Fruit fly (Drosophila melanogaster) whole organism, larva: ENCODE results near the gene CG18748.

Experiments
- noc ChIP-seq: fragments of 200-800 bp; sonication (Bioruptor generic); optimal IDR thresholded peaks from 3 replicates; lab custom pipeline; 2019; ENCODE audit warnings: missing biosample characterization, mild to moderate bottlenecking, missing genetic modification characterization, moderate library complexity

The CG18748 gene

DNA sequence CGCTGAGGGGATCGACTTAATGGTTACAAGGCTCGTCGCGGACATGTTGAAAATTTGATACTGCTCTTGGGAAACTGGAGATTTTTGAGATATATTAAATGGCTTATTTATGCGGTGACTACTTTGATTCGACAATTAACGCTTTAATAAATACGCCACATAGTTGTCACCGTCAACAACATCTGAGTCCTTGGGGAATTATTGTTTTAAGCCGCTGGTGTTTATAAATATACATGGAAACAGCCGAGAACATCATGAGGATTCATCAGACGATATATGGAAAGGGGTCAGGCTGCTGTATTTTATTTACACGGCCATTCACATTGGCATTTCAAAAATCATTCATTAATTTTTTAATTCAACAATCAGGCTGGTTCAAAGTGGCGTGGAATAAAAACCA is 16.1 kb downstream of the CG18748 start, which contains the start of gene CG11286:
CG11286 (minus strand) TSS at position 101 of the 400 bp plus-strand sequence.
- no peak for TF ChIP-seq noc (tag; lab: Kevin White, UChicago)

DNA sequence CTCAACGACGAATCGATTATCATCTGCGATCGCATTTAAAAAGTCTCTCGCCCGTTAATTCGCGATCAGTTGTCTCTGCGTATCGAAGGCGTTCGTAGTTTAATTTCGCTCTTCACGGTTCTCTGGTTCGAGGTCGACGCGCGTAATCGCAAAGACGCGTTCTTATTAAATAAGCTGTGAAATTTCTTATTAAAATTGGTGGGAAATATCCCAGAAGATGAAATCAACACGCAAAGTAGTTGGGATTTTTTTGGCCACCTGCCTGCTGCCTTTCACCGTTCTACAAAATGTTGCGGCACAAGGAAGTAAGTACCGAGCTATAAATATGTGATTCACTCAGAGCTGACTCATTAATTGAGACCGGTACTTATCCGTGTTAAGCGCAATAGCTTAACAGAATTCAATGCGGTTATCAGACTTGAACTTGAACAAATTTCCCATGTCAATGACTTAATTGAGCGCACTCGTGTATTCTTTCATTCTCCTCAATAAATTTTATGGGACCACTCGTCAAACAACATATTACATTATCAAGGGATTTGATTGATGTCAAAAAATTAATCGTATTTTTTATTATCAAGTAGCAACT is 26.7 kb downstream of the CG18748 start:
- TF ChIP-seq noc (tag; lab: Kevin White, UChicago): no peak

dm6 chr3R:7759486-7759885 is 28.2 kb downstream of the CG18748 start, which contains the start of gene Sp7:
Gene Sp7, plus strand, starts transcription at chr3R:7759786.
- no peak for TF ChIP-seq noc (tag; lab: Kevin White, UChicago)

DNA sequence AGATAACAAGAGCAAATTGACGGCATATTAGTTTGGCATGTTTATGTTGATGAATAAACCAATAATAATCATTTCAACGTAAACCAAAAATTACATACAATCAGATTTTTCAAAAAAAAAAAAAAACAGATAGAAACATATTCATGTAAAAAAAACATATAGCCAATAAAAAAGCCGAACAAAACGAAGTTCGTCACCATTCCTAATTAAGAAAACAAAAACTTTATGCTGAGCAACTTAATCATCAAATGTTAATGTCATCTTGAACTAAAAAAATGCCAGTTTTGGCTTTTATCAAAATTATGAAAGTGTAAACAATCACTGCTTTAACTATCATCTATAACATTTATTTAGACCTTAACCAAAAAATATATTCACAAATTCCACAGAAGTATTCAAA is 29.9 kb downstream of the CG18748 start, which contains the start of gene CG10919:
CG10919 (plus strand) TSS at position 301 of the 400 bp plus-strand sequence.
- no peak for TF ChIP-seq noc (tag; lab: Kevin White, UChicago)

DNA sequence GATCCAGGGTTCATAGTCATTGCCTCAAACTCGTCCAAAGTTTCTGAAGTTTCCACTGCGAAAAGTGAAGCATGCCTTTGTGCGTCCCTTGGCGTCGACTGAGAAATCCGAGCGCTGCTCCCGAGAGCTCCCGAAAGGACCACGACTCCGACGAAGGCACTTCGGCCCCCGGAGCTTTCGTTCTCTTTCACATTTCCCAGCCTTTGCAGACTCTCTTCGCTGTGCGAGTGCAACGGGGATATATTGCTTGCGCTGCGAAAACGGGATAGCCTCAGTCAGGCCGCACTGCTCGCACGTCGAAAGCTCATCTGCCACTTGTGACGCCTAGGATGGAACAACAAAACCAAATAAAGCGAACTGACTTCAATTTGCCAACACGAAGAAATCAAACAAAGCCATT is 34.2 kb downstream of the CG18748 start:
- no peak for TF ChIP-seq noc (tag; lab: Kevin White, UChicago)

- no peak for TF ChIP-seq noc (tag; lab: Kevin White, UChicago)
Measured at dm6 chr3R:7749993-7750392, 37.7 kb downstream of the CG18748 start, which contains the start of gene pyd3. Gene pyd3, minus strand, starts transcription at chr3R:7750079.

dm6 chr3R:7739463-7739862 is 48.3 kb downstream of the CG18748 start, which contains the start of gene CG43254:
Gene CG43254, minus strand, starts transcription at chr3R:7739563.
- no peak for TF ChIP-seq noc (tag; lab: Kevin White, UChicago)
